Worm (Caenorhabditis elegans): Measurements from ENCODE around the gene R09H3.2.
"Not testable (repeated sequence)": the region's sequence is repeated elsewhere in the genome, so short reads cannot be mapped to it uniquely, and the experiment has no call there.

- TF ChIP-seq unc-62 (GFP tag; optimal IDR thresholded peaks at IDR 0.05); egl-44 (GFP tag; IDR thresholded peaks at IDR 0.05); repo-1 (tag; optimal IDR thresholded peaks at IDR 0.05); D2030.7 (GFP tag; IDR thresholded peaks at IDR 0.05); rpc-1 (optimal IDR thresholded peaks at IDR 0.05); ztf-18 (tag; optimal IDR thresholded peaks at IDR 0.05); sptf-2 (GFP tag; optimal IDR thresholded peaks at IDR 0.05); K12H6.12 (tag; optimal IDR thresholded peaks at IDR 0.05); ceh-79 (tag; optimal IDR thresholded peaks at IDR 0.05): not testable (repeated sequence)
- TF ChIP-seq rpc-1 (tag; optimal IDR thresholded peaks at IDR 0.05) (peak; percentile 15), nhr-120 (GFP tag; IDR thresholded peaks at IDR 0.05) (0 out of 2 replicates have a peak, but pooled peaks have one; percentile 56)
These were observed 16.7 kb upstream of the R09H3.2 start for ce11 chrX:1681482-1681881.
